Fruit fly (Drosophila melanogaster): Measurements from ENCODE around the gene atms.

Gene atms

dm6 chr3R:4749735-4750134, at the start of gene atms:
TSS of gene atms (plus strand) at chr3R:4750035.
- TF ChIP-seq D19A (tag; optimal IDR thresholded peaks at IDR 0.05) (no peak), dysf (GFP tag; IDR thresholded peaks at IDR 0.05) (no peak), pho (GFP tag; optimal IDR thresholded peaks at IDR 0.05) (no peak), nom (GFP tag; optimal IDR thresholded peaks at IDR 0.05) (no peak), Stat92E (GFP tag; optimal IDR thresholded peaks at IDR 0.05) (peak in 1 of 3 experiments; percentile 8), Ptx1 (GFP tag; IDR thresholded peaks at IDR 0.05) (no peak), CG12744 (GFP tag; optimal IDR thresholded peaks at IDR 0.05) (no peak), CG17385 (GFP tag; optimal IDR thresholded peaks at IDR 0.05) (no peak), CG6791 (GFP tag; IDR thresholded peaks at IDR 0.05; ENCODE audit: partially characterized antibody) (no peak), ewg (GFP tag; optimal IDR thresholded peaks at IDR 0.05) (no peak), Med (GFP tag) (peak; percentile 38), Antp (GFP tag; optimal IDR thresholded peaks at IDR 0.05) (no peak), scrt (GFP tag; optimal IDR thresholded peaks at IDR 0.05) (no peak), CG6272 (GFP tag; IDR thresholded peaks at IDR 0.05) (no peak), BEAF-32 (GFP tag; optimal IDR thresholded peaks at IDR 0.05) (no peak), CG3726 (GFP tag; IDR thresholded peaks at IDR 0.05) (no peak), CG2202 (tag; optimal IDR thresholded peaks at IDR 0.05) (no peak), gro (GFP tag; optimal IDR thresholded peaks at IDR 0.05) (no peak), Atf-2 (GFP tag; optimal IDR thresholded peaks at IDR 0.05) (no peak), Eip74EF (GFP tag; optimal IDR thresholded peaks at IDR 0.05) (no peak), CG7963 (GFP tag; IDR thresholded peaks at IDR 0.05; ENCODE audit: partially characterized antibody) (no peak), Elba2 (GFP tag; optimal IDR thresholded peaks at IDR 0.05) (peak; percentile 23), unpg (GFP tag; optimal IDR thresholded peaks at IDR 0.05) (no peak), CG12659 (GFP tag; optimal IDR thresholded peaks at IDR 0.05) (no peak), CG2678 (tag; optimal IDR thresholded peaks at IDR 0.05) (no peak), amos (GFP tag; IDR thresholded peaks at IDR 0.05; ENCODE audit: partially characterized antibody) (no peak), Vsx1 (GFP tag; optimal IDR thresholded peaks at IDR 0.05) (no peak), klu (GFP tag; IDR thresholded peaks at IDR 0.05) (no peak), ems (GFP tag; optimal IDR thresholded peaks at IDR 0.05) (no peak), Oaz (GFP tag; IDR thresholded peaks at IDR 0.05) (no peak), onecut (GFP tag; IDR thresholded peaks at IDR 0.05) (peak; percentile 8; the same call in 1 of the 2 replicates), CG14667 (GFP tag; IDR thresholded peaks at IDR 0.05) (no peak), CG9215 (GFP tag; IDR thresholded peaks at IDR 0.05) (peak; percentile 10; the same call in 1 of the 2 replicates), slou (GFP tag; optimal IDR thresholded peaks at IDR 0.05) (no peak), CG4820 (GFP tag; optimal IDR thresholded peaks at IDR 0.05) (no peak), Oli (tag; optimal IDR thresholded peaks at IDR 0.05) (no peak), Opbp (GFP tag; IDR thresholded peaks at IDR 0.05; ENCODE audit: partially characterized antibody) (no peak), CG4282 (GFP tag; optimal IDR thresholded peaks at IDR 0.05) (no peak), tio (GFP tag; optimal IDR thresholded peaks at IDR 0.05) (no peak), vvl (GFP tag; IDR thresholded peaks at IDR 0.05) (no peak), CG12942 (GFP tag; optimal IDR thresholded peaks at IDR 0.05) (no peak), zen2 (GFP tag; IDR thresholded peaks at IDR 0.05; ENCODE audit: partially characterized antibody) (no peak), sens (GFP tag) (peak; percentile 36), dan (GFP tag; IDR thresholded peaks at IDR 0.05) (no peak), CG7372 (GFP tag; IDR thresholded peaks at IDR 0.05) (no peak), Fer3 (tag; optimal IDR thresholded peaks at IDR 0.05) (no peak), gsb-n (tag; optimal IDR thresholded peaks at IDR 0.05) (no peak), Taf1 (GFP tag; IDR thresholded peaks at IDR 0.05) (no peak), ro (GFP tag; IDR thresholded peaks at IDR 0.05) (no peak), lilli (GFP tag; optimal IDR thresholded peaks at IDR 0.05) (no peak), Trl (optimal IDR thresholded peaks at IDR 0.05) (peak in 1 of 2 experiments; percentile 12), Trl (GFP tag; optimal IDR thresholded peaks at IDR 0.05) (no peak)
